Fruit fly (Drosophila melanogaster): Measurements from ENCODE around the gene Dci.
A peak's percentile ranks its signal among the peaks of the same experiment; 100 is the strongest.

Gene Dci

DNA sequence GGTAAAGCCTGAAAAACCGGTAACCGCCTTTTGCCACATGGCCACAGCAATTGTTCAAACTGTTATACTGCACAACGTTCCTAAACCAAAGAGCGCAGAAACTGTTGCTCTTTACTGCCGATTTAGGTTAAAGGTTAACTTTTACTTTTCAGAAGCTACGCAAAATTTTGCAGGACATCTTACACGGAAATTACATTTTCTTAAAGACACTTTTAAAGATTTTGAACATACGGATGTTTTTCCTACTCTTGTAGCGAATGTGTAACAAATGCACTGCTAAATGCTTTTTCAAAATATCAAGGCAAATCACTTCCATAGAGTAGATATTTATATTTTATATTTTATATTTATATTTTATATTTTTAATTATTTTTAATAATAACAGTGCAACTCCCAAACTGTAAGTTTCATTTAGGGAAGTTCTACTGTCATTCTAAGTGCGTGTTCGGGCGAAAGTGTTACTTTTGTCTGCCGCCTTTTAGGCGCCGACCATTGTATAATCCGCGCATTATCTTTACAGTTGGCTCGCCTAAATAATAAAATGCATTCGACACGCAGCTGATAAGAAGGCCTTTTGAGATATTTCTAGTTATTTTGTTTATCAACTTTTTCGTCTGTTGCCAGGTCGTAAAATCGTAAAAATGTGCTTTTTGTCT lies 31.2 kb downstream of the Dci start (continued):
- TF ChIP-seq CG4424 (GFP tag; optimal IDR thresholded peaks at IDR 0.05) (peak; percentile 23), tap (tag; optimal IDR thresholded peaks at IDR 0.05) (peak; percentile 50), CG11504 (tag; optimal IDR thresholded peaks at IDR 0.05) (peak; percentile 59), dysf (GFP tag; IDR thresholded peaks at IDR 0.05) (peak; percentile 48; the same call in 1 of the 3 replicates), CG15696 (tag; optimal IDR thresholded peaks at IDR 0.05) (peak; percentile 19), shn (GFP tag; optimal IDR thresholded peaks at IDR 0.05) (no peak), CG32772 (GFP tag; IDR thresholded peaks at IDR 0.05) (peak; percentile 7; the same call in 1 of the 2 replicates), slp2 (GFP tag; optimal IDR thresholded peaks at IDR 0.05) (no peak), CG9727 (GFP tag; optimal IDR thresholded peaks at IDR 0.05) (peak; percentile 44), sisA (GFP tag; IDR thresholded peaks at IDR 0.05) (peak; percentile 20; the same call in 1 of the 2 replicates)

DNA sequence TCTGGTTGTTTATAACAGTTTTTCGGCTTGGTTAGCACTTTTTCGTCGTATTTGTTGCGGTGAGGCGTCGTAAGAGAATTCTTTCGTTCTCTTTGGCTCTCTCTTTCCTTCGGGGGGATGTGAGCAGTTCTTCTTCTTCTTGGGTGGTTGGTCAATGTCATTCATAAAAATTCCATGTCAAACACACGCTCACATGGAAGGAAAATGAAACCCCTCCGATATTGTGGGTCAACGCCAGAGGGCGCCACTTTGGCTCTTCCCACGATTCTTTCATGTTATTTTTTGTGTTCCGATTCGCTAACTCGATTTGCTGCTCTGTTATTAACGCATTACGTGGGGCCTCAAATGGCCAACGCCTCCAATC lies 31.7 kb downstream of the Dci start:
- TF ChIP-seq MTF-1 (GFP tag; optimal IDR thresholded peaks at IDR 0.05; ENCODE audit: borderline replicate concordance) (no peak), ind (GFP tag; optimal IDR thresholded peaks at IDR 0.05) (no peak), Med (GFP tag) (peak; percentile 75), CG11093 (GFP tag; IDR thresholded peaks at IDR 0.05) (no peak), CG32532 (GFP tag; IDR thresholded peaks at IDR 0.05) (peak; percentile 19; the same call in 1 of the 2 replicates), lmd (GFP tag; IDR thresholded peaks at IDR 0.05) (0 out of 2 replicates have a peak, but pooled peaks have one; percentile 18), CG6683 (GFP tag; optimal IDR thresholded peaks at IDR 0.05) (no peak), BEAF-32 (GFP tag; optimal IDR thresholded peaks at IDR 0.05) (no peak), CG12155 (GFP tag; optimal IDR thresholded peaks at IDR 0.05) (no peak), Ets65A (GFP tag) (peak; percentile 40), cad (GFP tag; optimal IDR thresholded peaks at IDR 0.05) (no peak), CG31388 (GFP tag; optimal IDR thresholded peaks at IDR 0.05) (no peak), CG42726 (GFP tag; IDR thresholded peaks at IDR 0.05; ENCODE audit: partially characterized antibody) (no peak), CG13894 (tag; optimal IDR thresholded peaks at IDR 0.05) (peak; percentile 94), Mrtf (GFP tag; IDR thresholded peaks at IDR 0.05) (no peak), nerfin-1 (tag; optimal IDR thresholded peaks at IDR 0.05) (peak; percentile 83), hkb (optimal IDR thresholded peaks at IDR 0.05) (no peak), hkb (GFP tag; IDR thresholded peaks at IDR 0.05) (no peak), schlank (tag; optimal IDR thresholded peaks at IDR 0.05) (no peak), CG18764 (GFP tag; optimal IDR thresholded peaks at IDR 0.05) (no peak), seq (GFP tag; IDR thresholded peaks at IDR 0.05) (peak; percentile 38; the same call in 1 of the 2 replicates), lov (optimal IDR thresholded peaks at IDR 0.05) (no peak), lov (GFP tag; IDR thresholded peaks at IDR 0.05) (0 out of 3 replicates have a peak, but pooled peaks have one; percentile 7), CG2129 (GFP tag; IDR thresholded peaks at IDR 0.05; ENCODE audit: partially characterized antibody) (no peak), gt (GFP tag; IDR thresholded peaks at IDR 0.05) (no peak), CG17361 (GFP tag; IDR thresholded peaks at IDR 0.05) (no peak), CG17612 (GFP tag; IDR thresholded peaks at IDR 0.05) (no peak), CG11696 (GFP tag; IDR thresholded peaks at IDR 0.05) (no peak), sr (GFP tag; IDR thresholded peaks at IDR 0.05) (0 out of 3 replicates have a peak, but pooled peaks have one; percentile 35), CG12299 (tag; optimal IDR thresholded peaks at IDR 0.05) (no peak), CG4854 (GFP tag; optimal IDR thresholded peaks at IDR 0.05) (no peak), Trl (optimal IDR thresholded peaks at IDR 0.05) (peak; percentile 50 to 54), Trl (GFP tag; optimal IDR thresholded peaks at IDR 0.05) (no peak), D (optimal IDR thresholded peaks at IDR 0.05) (no peak), D (GFP tag; optimal IDR thresholded peaks at IDR 0.05) (no peak), CG7372 (GFP tag; IDR thresholded peaks at IDR 0.05) (no peak), CG13287 (GFP tag; IDR thresholded peaks at IDR 0.05; ENCODE audit: partially characterized antibody) (peak; percentile 6; the same call in 1 of the 2 replicates), Ptx1 (GFP tag; IDR thresholded peaks at IDR 0.05) (no peak), sima (GFP tag; optimal IDR thresholded peaks at IDR 0.05) (no peak), Dip2 (GFP tag; IDR thresholded peaks at IDR 0.05) (peak; percentile 59), sd (tag; optimal IDR thresholded peaks at IDR 0.05) (peak; percentile 83)

All from whole organism, embryonic.